Fruit fly (Drosophila melanogaster): ENCODE measurements around the gene fred.

DNA sequence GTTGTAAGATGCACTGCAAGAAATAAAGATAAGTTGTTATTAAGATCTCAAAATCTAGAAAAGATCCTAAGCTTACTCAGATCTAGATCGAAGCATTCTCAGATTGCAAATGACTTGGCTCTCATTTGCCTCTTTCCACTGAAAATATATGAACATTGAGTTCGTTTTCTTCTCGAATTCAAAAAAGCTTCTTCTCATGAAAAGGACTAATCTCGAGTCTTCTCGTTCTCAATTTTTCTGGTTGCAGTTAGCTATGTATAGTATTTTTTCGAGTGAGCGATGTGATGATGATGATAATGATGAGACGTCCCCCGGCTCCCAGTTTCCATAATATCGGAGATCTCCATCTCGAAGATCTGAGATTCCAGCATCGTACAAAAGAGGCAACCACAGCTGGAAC is 135.1 kb downstream of the fred start:
- TF ChIP-seq CG11617 (GFP tag; optimal IDR thresholded peaks at IDR 0.05), result no peak
- TF ChIP-seq kay (GFP tag; ENCODE audit: borderline replicate concordance), result no peak
- no peak for TF ChIP-seq bab1 (GFP tag; optimal IDR thresholded peaks at IDR 0.05)
- TF ChIP-seq CG33017 (tag; optimal IDR thresholded peaks at IDR 0.05), result no peak
- TF ChIP-seq cnc (optimal IDR thresholded peaks at IDR 0.05), result no peak
- no peak for TF ChIP-seq CG12768 (GFP tag; optimal IDR thresholded peaks at IDR 0.05)
- TF ChIP-seq Mnt (GFP tag; optimal IDR thresholded peaks at IDR 0.05), result no peak
- TF ChIP-seq toe (GFP tag; optimal IDR thresholded peaks at IDR 0.05), result no peak
- TF ChIP-seq CG7045 (GFP tag; optimal IDR thresholded peaks at IDR 0.05), result no peak
- no peak for TF ChIP-seq tj (GFP tag; optimal IDR thresholded peaks at IDR 0.05)
- no peak for TF ChIP-seq Crg-1 (GFP tag; optimal IDR thresholded peaks at IDR 0.05)
- no peak for TF ChIP-seq pad (GFP tag; optimal IDR thresholded peaks at IDR 0.05)
- no peak for TF ChIP-seq ovo (GFP tag; optimal IDR thresholded peaks at IDR 0.05)
- TF ChIP-seq CG7101 (tag; optimal IDR thresholded peaks at IDR 0.05), result no peak

Measured in whole organism, adult.